Worm (Caenorhabditis elegans) whole organism, late embryonic: ENCODE results near the gene C34D10.1.

Experiments used
- C38D4.7 ChIP-seq: fragments of 200-800 bp; sonication (Bioruptor generic); optimal IDR thresholded peaks from 2 replicates; lab custom pipeline; 2018; ENCODE audit warnings: mild to moderate bottlenecking, missing genetic modification characterization, moderate library complexity, missing compliant biosample characterization
- F13H6.1 ChIP-seq: sonication (generic microtip); optimal IDR thresholded peaks from 2 replicates; lab custom pipeline; 2016; ENCODE audit warnings: missing genetic modification characterization, missing compliant biosample characterization
- K09A11.1 ChIP-seq: sonication (generic microtip); optimal IDR thresholded peaks from 2 replicates; lab custom pipeline; 2017; ENCODE audit warnings: antibody characterized with exemption, mild to moderate bottlenecking, missing genetic modification characterization, missing compliant biosample characterization; ENCODE audit not compliant: insufficient read depth
- T23F11.4 ChIP-seq: fragments of 200-800 bp; sonication (Bioruptor generic); optimal IDR thresholded peaks from 2 replicates; lab custom pipeline; 2018; ENCODE audit warnings: mild to moderate bottlenecking, missing genetic modification characterization, missing compliant biosample characterization
- ceh-14 ChIP-seq: sonication (generic microtip); optimal IDR thresholded peaks from 2 replicates; lab custom pipeline; 2016; ENCODE audit warnings: missing genotype, missing genetic modification characterization, missing compliant biosample characterization
- ceh-19 ChIP-seq: fragments of 200-800 bp; sonication (Bioruptor generic); optimal IDR thresholded peaks from 2 replicates; lab custom pipeline; 2018; ENCODE audit warnings: mild to moderate bottlenecking, missing genetic modification characterization, missing compliant biosample characterization
- ceh-2 ChIP-seq: sonication (generic microtip); optimal IDR thresholded peaks from 2 replicates; lab custom pipeline; 2016; ENCODE audit warnings: missing genotype, missing genetic modification characterization, missing compliant biosample characterization
- ceh-30 ChIP-seq: fragments of 150-350 bp; optimal IDR thresholded peaks from 2 replicates; lab custom pipeline; 2014; ENCODE audit warnings: missing biosample characterization, missing genetic modification characterization
- ceh-34 ChIP-seq: sonication (generic microtip); optimal IDR thresholded peaks from 2 replicates; lab custom pipeline; 2016; ENCODE audit warnings: mild to moderate bottlenecking, missing genetic modification characterization, missing compliant biosample characterization
- ceh-48 ChIP-seq: sonication (generic microtip); optimal IDR thresholded peaks from 2 replicates; lab custom pipeline; 2016; ENCODE audit warnings: missing genetic modification characterization, inconsistent platforms, missing compliant biosample characterization
- ceh-6 ChIP-seq: fragments of 200-800 bp; sonication (Bioruptor generic); optimal IDR thresholded peaks from 2 replicates; lab custom pipeline; 2018; ENCODE audit warnings: mild to moderate bottlenecking, missing genetic modification characterization, missing compliant biosample characterization
- ceh-9 ChIP-seq: sonication (generic microtip); optimal IDR thresholded peaks from 2 replicates; lab custom pipeline; 2016; ENCODE audit warnings: mild to moderate bottlenecking, missing genetic modification characterization, inconsistent platforms, missing compliant biosample characterization
- dve-1 ChIP-seq: sonication (generic microtip); optimal IDR thresholded peaks from 2 replicates; lab custom pipeline; 2017; ENCODE audit warnings: antibody characterized with exemption, mild to moderate bottlenecking, missing genetic modification characterization, missing compliant biosample characterization
- ets-4 ChIP-seq: sonication (generic microtip); optimal IDR thresholded peaks from 2 replicates; lab custom pipeline; 2016; ENCODE audit warnings: missing genetic modification characterization, missing compliant biosample characterization
- eyg-1 ChIP-seq: sonication (generic microtip); optimal IDR thresholded peaks from 2 replicates; lab custom pipeline; 2016; ENCODE audit warnings: missing genotype, missing genetic modification characterization, missing compliant biosample characterization
- gmeb-2 ChIP-seq: sonication (generic microtip); optimal IDR thresholded peaks from 2 replicates; lab custom pipeline; 2016; ENCODE audit warnings: missing genetic modification characterization, inconsistent platforms, missing compliant biosample characterization
- hlh-15 ChIP-seq: sonication (generic microtip); optimal IDR thresholded peaks from 2 replicates; lab custom pipeline; 2016; ENCODE audit warnings: missing genetic modification characterization, missing compliant biosample characterization
- hlh-30 ChIP-seq: sonication (generic microtip); optimal IDR thresholded peaks from 2 replicates; lab custom pipeline; 2017; ENCODE audit warnings: antibody characterized with exemption, missing genetic modification characterization, missing compliant biosample characterization; ENCODE audit not compliant: insufficient read depth
- hlh-6 ChIP-seq: sonication (generic microtip); optimal IDR thresholded peaks from 2 replicates; lab custom pipeline; 2016; ENCODE audit warnings: missing genotype, missing genetic modification characterization, missing compliant biosample characterization
- hlh-8 ChIP-seq: sonication (generic microtip); optimal IDR thresholded peaks from 2 replicates; lab custom pipeline; 2016; ENCODE audit warnings: missing genotype, missing genetic modification characterization, missing compliant biosample characterization
- madf-2 ChIP-seq: sonication (generic microtip); optimal IDR thresholded peaks from 2 replicates; lab custom pipeline; 2017; ENCODE audit warnings: missing genetic modification characterization, missing compliant biosample characterization
- mec-3 ChIP-seq: sonication (generic microtip); optimal IDR thresholded peaks from 2 replicates; lab custom pipeline; 2016; ENCODE audit warnings: borderline replicate concordance, missing genetic modification characterization, missing compliant biosample characterization
- nhr-232 ChIP-seq: sonication (generic microtip); optimal IDR thresholded peaks from 2 replicates; lab custom pipeline; 2016; ENCODE audit warnings: missing genetic modification characterization, missing compliant biosample characterization
- pag-3 ChIP-seq: sonication (generic microtip); optimal IDR thresholded peaks from 2 replicates; lab custom pipeline; 2016; ENCODE audit warnings: missing compliant biosample characterization, missing genetic modification characterization, borderline replicate concordance
- pat-9 ChIP-seq: fragments of 200-800 bp; sonication (Bioruptor generic); optimal IDR thresholded peaks from 2 replicates; lab custom pipeline; 2018; ENCODE audit warnings: mild to moderate bottlenecking, missing genetic modification characterization, moderate library complexity, missing compliant biosample characterization
- pax-1 ChIP-seq: fragments of 150-350 bp; optimal IDR thresholded peaks from 2 replicates; lab custom pipeline; 2014; ENCODE audit warnings: missing biosample characterization, missing genetic modification characterization
- pha-4 ChIP-seq: fragments of 150-350 bp; optimal IDR thresholded peaks from 2 replicates; lab custom pipeline; 2018; ENCODE audit warnings: missing biosample characterization, missing genetic modification reagents, missing genetic modification characterization
- pqm-1 ChIP-seq: sonication (generic microtip); optimal IDR thresholded peaks from 2 replicates; lab custom pipeline; 2016; ENCODE audit warnings: missing genetic modification characterization, missing compliant biosample characterization
- pros-1 ChIP-seq: fragments of 150-350 bp; optimal IDR thresholded peaks from 2 replicates; lab custom pipeline; 2014; ENCODE audit warnings: missing biosample characterization, missing genetic modification reagents, missing genetic modification characterization
- sdc-2 ChIP-seq: sonication (generic microtip); optimal IDR thresholded peaks from 2 replicates; lab custom pipeline; 2016; ENCODE audit warnings: missing genotype, missing genetic modification characterization, missing compliant biosample characterization
- sox-2 ChIP-seq: fragments of 200-800 bp; sonication (Bioruptor generic); IDR thresholded peaks from 2 replicates; pipeline ENCODE4 v1.3.6; 2022; ENCODE audit warnings: missing genetic modification reagents, missing genetic modification characterization, missing compliant biosample characterization
- sox-4 ChIP-seq: sonication (generic microtip); optimal IDR thresholded peaks from 2 replicates; lab custom pipeline; 2017; ENCODE audit warnings: mild to moderate bottlenecking, missing genetic modification characterization, inconsistent platforms, missing compliant biosample characterization
- tbx-2 ChIP-seq: sonication (generic microtip); optimal IDR thresholded peaks from 2 replicates; lab custom pipeline; 2016; ENCODE audit warnings: missing genetic modification characterization, missing compliant biosample characterization
- tbx-7 ChIP-seq: sonication (generic microtip); optimal IDR thresholded peaks from 2 replicates; lab custom pipeline; 2016; ENCODE audit warnings: missing genotype, missing genetic modification characterization, missing compliant biosample characterization
- unc-3 ChIP-seq, 2 experiments: fragments of 200-800 bp in 1 of 2; sonication (Bioruptor generic) in 1 of 2; sonication (generic microtip) in 1 of 2; conservative IDR thresholded peaks in 1 of 2; optimal IDR thresholded peaks in 1 of 2; 2 replicates each; pipeline versions ENCODE4 v1.3.6 to Lab custom; 2016 to 2022; ENCODE audit warnings: missing compliant biosample characterization in 2 of 2, missing genetic modification characterization in 2 of 2, missing genetic modification reagents in 1 of 2
- unc-42 ChIP-seq: sonication (generic microtip); optimal IDR thresholded peaks from 2 replicates; lab custom pipeline; 2016; ENCODE audit warnings: missing genotype, missing genetic modification characterization, missing compliant biosample characterization
- unc-55 ChIP-seq: sonication (generic microtip); optimal IDR thresholded peaks from 2 replicates; lab custom pipeline; 2017; ENCODE audit warnings: missing biosample characterization, missing genetic modification reagents, missing genetic modification characterization
- ztf-16 ChIP-seq: sonication (generic microtip); optimal IDR thresholded peaks from 2 replicates; lab custom pipeline; 2017; ENCODE audit warnings: missing genetic modification characterization, missing compliant biosample characterization

The C34D10.1 gene

ce11 chrX:8060823-8061222, 31.5 kb downstream of the C34D10.1 start, which contains the start of gene C18A11.3:
C18A11.3 (plus strand) TSS chrX:8061123.
- TF ChIP-seq F13H6.1, result no peak
- TF ChIP-seq hlh-30 (tag; lab: Kevin White, UChicago), result no peak
- no peak for TF ChIP-seq ceh-34 (tag; lab: Kevin White, UChicago)
- no peak for TF ChIP-seq ceh-6 (GFP tag; lab: Kevin White, UChicago)
- TF ChIP-seq hlh-8, result no peak
- TF ChIP-seq ceh-48 (tag; lab: Kevin White, UChicago), result no peak
- no peak for TF ChIP-seq unc-55
- no peak for TF ChIP-seq nhr-232 (tag; lab: Kevin White, UChicago)
- no peak for TF ChIP-seq sox-4
- no peak for TF ChIP-seq pax-1 (tag; lab: Kevin White, UChicago)
- TF ChIP-seq madf-2, result no peak
- TF ChIP-seq unc-42 (tag; lab: Kevin White, UChicago), result no peak

- no peak for TF ChIP-seq hlh-8
- TF ChIP-seq pax-1 (tag; lab: Kevin White, UChicago), result no peak
- TF ChIP-seq pat-9 (tag; lab: Kevin White, UChicago), result no peak
- no peak for TF ChIP-seq ceh-14 (tag; lab: Kevin White, UChicago)
- no peak for TF ChIP-seq ceh-34 (tag; lab: Kevin White, UChicago)
- no peak for TF ChIP-seq pag-3 (tag; lab: Kevin White, UChicago)
- TF ChIP-seq eyg-1 (tag; lab: Kevin White, UChicago), result no peak
- no peak for TF ChIP-seq ztf-16 (tag; lab: Kevin White, UChicago)
- TF ChIP-seq sdc-2, result no peak
- TF ChIP-seq hlh-30 (tag; lab: Kevin White, UChicago), result no peak
- no peak for TF ChIP-seq ceh-9 (tag; lab: Kevin White, UChicago)
- no peak for TF ChIP-seq ceh-19 (GFP tag; lab: Kevin White, UChicago)
- TF ChIP-seq ceh-48 (tag; lab: Kevin White, UChicago), result no peak
- TF ChIP-seq dve-1 (tag; lab: Kevin White, UChicago), result no peak
Observed at ce11 chrX:8067268-8067667, 38.0 kb downstream of the C34D10.1 start, which contains the start of gene C18A11.2. C18A11.2 (plus strand) TSS chrX:8067568.

ce11 chrX:8069293-8069692, 40.0 kb downstream of the C34D10.1 start, which contains the start of gene C18A11.1:
C18A11.1 (plus strand) TSS chrX:8069328.
- no peak for TF ChIP-seq tbx-7
- no peak for TF ChIP-seq gmeb-2
- no peak for TF ChIP-seq sdc-2
- TF ChIP-seq pag-3 (tag; lab: Kevin White, UChicago), result no peak
- TF ChIP-seq unc-55, result no peak
- no peak for TF ChIP-seq T23F11.4 (GFP tag; lab: Kevin White, UChicago)
- no peak for TF ChIP-seq hlh-8
- no peak for TF ChIP-seq pax-1 (tag; lab: Kevin White, UChicago)
- TF ChIP-seq hlh-30 (tag; lab: Kevin White, UChicago), result no peak
- no peak for TF ChIP-seq hlh-6 (tag; lab: Kevin White, UChicago)
- TF ChIP-seq C38D4.7 (GFP tag; lab: Kevin White, UChicago), result no peak
- no peak for TF ChIP-seq madf-2
- TF ChIP-seq hlh-15, result no peak
- no peak for TF ChIP-seq ets-4 (tag; lab: Kevin White, UChicago)

ce11 chrX:8074527-8074926, 45.2 kb downstream of the C34D10.1 start:
- no peak for TF ChIP-seq ceh-48 (tag; lab: Kevin White, UChicago)
- no peak for TF ChIP-seq pha-4 (tag; lab: Kevin White, UChicago)
- no peak for TF ChIP-seq ets-4 (tag; lab: Kevin White, UChicago)
- TF ChIP-seq mec-3, result no peak
- no peak for TF ChIP-seq pros-1 (tag; lab: Kevin White, UChicago)
- no peak for TF ChIP-seq ceh-30 (tag; lab: Kevin White, UChicago)
- no peak for TF ChIP-seq hlh-6 (tag; lab: Kevin White, UChicago)
- no peak for TF ChIP-seq sox-2 (GFP tag; lab: Robert Waterston, UW)
- no peak for TF ChIP-seq sdc-2
- TF ChIP-seq unc-3 (GFP tag; conservative IDR thresholded peaks at IDR 0.05; lab: Robert Waterston, UW), result no peak
- TF ChIP-seq unc-3 (tag; optimal IDR thresholded peaks at IDR 0.05; lab: Kevin White, UChicago), result no peak
- TF ChIP-seq pqm-1, result no peak
- no peak for TF ChIP-seq tbx-2 (tag; lab: Kevin White, UChicago)
- TF ChIP-seq K09A11.1 (tag; lab: Kevin White, UChicago), result no peak
- no peak for TF ChIP-seq nhr-232 (tag; lab: Kevin White, UChicago)
- TF ChIP-seq eyg-1 (tag; lab: Kevin White, UChicago), result no peak
- TF ChIP-seq ceh-2 (tag; lab: Kevin White, UChicago), result no peak
